Worm (Caenorhabditis elegans): ENCODE results near the gene tmem-138.

DNA sequence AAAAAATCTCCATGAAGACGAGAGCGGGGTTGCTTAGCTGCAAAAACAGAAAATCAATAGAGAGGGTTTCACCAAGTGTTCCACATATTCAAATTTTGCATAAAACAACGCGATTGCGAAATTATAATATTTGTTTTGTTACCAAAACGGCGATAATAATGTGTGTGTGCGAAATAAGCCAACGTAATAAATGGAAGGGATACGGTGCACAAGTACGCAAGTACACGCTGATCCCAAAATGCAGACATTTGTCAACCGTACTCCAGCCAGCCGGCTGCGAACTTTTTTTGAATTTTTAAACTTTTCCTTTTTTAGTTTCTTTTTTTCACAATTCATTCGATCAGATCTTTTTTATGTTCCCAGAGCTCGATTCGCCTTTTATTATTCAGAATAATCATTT lies 32.3 kb upstream of the tmem-138 start, which contains the start of gene ire-1:
- TF ChIP-seq ama-1 (optimal IDR thresholded peaks at IDR 0.05) (no peak), nhr-23 (tag; optimal IDR thresholded peaks at IDR 0.05) (no peak), nhr-237 (tag; optimal IDR thresholded peaks at IDR 0.05) (no peak), elt-3 (tag; optimal IDR thresholded peaks at IDR 0.05) (no peak)
